Worm (Caenorhabditis elegans) whole organism, midembryonic: ENCODE measurements around the gene B0238.9.

Experiments
- cog-1 ChIP-seq: sonication (generic microtip); optimal IDR thresholded peaks from 2 replicates; lab custom pipeline; 2016; ENCODE audit warnings: missing genetic modification characterization, missing compliant biosample characterization
- flt-1 ChIP-seq: fragments of 200-800 bp; sonication (Bioruptor generic); IDR thresholded peaks from 2 replicates; pipeline ENCODE4 v1.3.6; 2022; ENCODE audit warnings: missing genetic modification characterization, missing compliant biosample characterization
- med-1 ChIP-seq: sonication (generic microtip); optimal IDR thresholded peaks from 2 replicates; lab custom pipeline; 2017; ENCODE audit warnings: missing genetic modification characterization, mild to moderate bottlenecking, missing compliant biosample characterization, antibody characterized with exemption, missing genetic modification reagents; ENCODE audit not compliant: insufficient read depth
- ref-1 ChIP-seq: fragments of 200-800 bp; sonication (Bioruptor generic); conservative IDR thresholded peaks from 2 replicates; pipeline ENCODE4 v1.3.6; 2022; ENCODE audit warnings: missing genetic modification reagents, missing genetic modification characterization, missing compliant biosample characterization
- tab-1 ChIP-seq: fragments of 200-800 bp; sonication (Bioruptor generic); IDR thresholded peaks from 2 replicates; pipeline ENCODE4 v1.3.6; 2022; ENCODE audit warnings: missing genetic modification characterization, missing compliant biosample characterization

ce11 chrV:5301226-5301625 lies 23.3 kb upstream of the B0238.9 start:
- TF ChIP-seq med-1 (GFP tag; lab: Kevin White, UChicago): no peak
- no peak for TF ChIP-seq cog-1
- no peak for TF ChIP-seq flt-1 (GFP tag; lab: Robert Waterston, UW)
- TF ChIP-seq tab-1: no peak
- no peak for TF ChIP-seq ref-1 (GFP tag; lab: Robert Waterston, UW)
